Worm (Caenorhabditis elegans): ENCODE measurements around the gene C13E3.1.

DNA sequence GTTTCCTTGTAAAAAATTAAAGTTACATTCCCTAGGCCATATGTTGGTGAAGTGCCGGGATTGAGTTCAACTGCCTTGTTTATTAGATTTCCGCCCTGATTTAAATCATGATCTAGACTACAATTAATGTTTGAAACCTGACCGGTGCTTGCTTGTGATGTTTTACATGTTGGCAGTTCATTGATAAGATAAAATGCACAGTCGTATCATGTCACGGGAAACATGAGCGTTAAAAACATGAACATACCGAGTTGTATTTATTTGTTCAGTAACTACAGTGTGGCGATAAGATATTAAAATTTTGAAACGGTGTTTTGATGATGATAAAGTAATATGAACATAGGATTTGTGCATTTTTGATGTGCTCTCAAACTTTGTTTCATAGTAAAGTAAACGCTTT is 39.5 kb downstream of the C13E3.1 start:
- TF ChIP-seq sptf-2 (GFP tag; optimal IDR thresholded peaks at IDR 0.05) (no peak), somi-1 (GFP tag; optimal IDR thresholded peaks at IDR 0.05) (no peak), unc-130 (GFP tag; optimal IDR thresholded peaks at IDR 0.05) (no peak), ztf-26 (tag; optimal IDR thresholded peaks at IDR 0.05) (no peak)

All from whole organism, young adult.